Worm (Caenorhabditis elegans) whole organism, young adult: ENCODE results near the gene nhr-166.

ENCODE experiments used
- B0035.1 ChIP-seq: sonication (generic microtip); optimal IDR thresholded peaks from 2 replicates; lab custom pipeline; 2016; ENCODE audit warnings: missing genetic modification characterization, mild to moderate bottlenecking, missing compliant biosample characterization, missing genotype, missing genetic modification reagents
- B0261.1 ChIP-seq: sonication (generic microtip); optimal IDR thresholded peaks from 2 replicates; lab custom pipeline; 2016; ENCODE audit warnings: mild to moderate bottlenecking, missing genetic modification characterization, moderate library complexity, missing compliant biosample characterization
- D2030.7 ChIP-seq: fragments of 200-800 bp; sonication (Bioruptor generic); IDR thresholded peaks from 2 replicates; pipeline ENCODE4 v1.3.6; 2022; ENCODE audit warnings: missing genetic modification reagents, missing genetic modification characterization, missing compliant biosample characterization
- F22D6.2 ChIP-seq: sonication (generic microtip); optimal IDR thresholded peaks from 2 replicates; lab custom pipeline; 2016; ENCODE audit warnings: mild to moderate bottlenecking, missing genetic modification characterization, missing compliant biosample characterization
- F23B12.7 ChIP-seq: sonication (generic microtip); optimal IDR thresholded peaks from 2 replicates; lab custom pipeline; 2017; ENCODE audit warnings: missing genetic modification characterization, mild to moderate bottlenecking, missing compliant biosample characterization, antibody characterized with exemption, moderate library complexity; ENCODE audit not compliant: insufficient read depth
- F57A8.1 ChIP-seq: fragments of 200-800 bp; sonication (Bioruptor generic); optimal IDR thresholded peaks from 2 replicates; lab custom pipeline; 2018; ENCODE audit warnings: mild to moderate bottlenecking, missing genetic modification characterization, moderate library complexity, missing compliant biosample characterization
- K12H6.12 ChIP-seq: fragments of 200-800 bp; sonication (Bioruptor generic); optimal IDR thresholded peaks from 2 replicates; lab custom pipeline; 2018; ENCODE audit warnings: mild to moderate bottlenecking, missing genetic modification characterization, missing compliant biosample characterization
- T26A5.8 ChIP-seq: sonication (generic microtip); optimal IDR thresholded peaks from 2 replicates; lab custom pipeline; 2016; ENCODE audit warnings: missing genetic modification characterization, missing compliant biosample characterization
- Y53F4B.3 ChIP-seq: fragments of 200-800 bp; sonication (Bioruptor generic); IDR thresholded peaks from 2 replicates; pipeline ENCODE4 v1.3.6; 2022; ENCODE audit warnings: missing genetic modification reagents, missing genetic modification characterization, missing compliant biosample characterization
- Y53G8AR.9 ChIP-seq: fragments of 200-800 bp; sonication (Bioruptor generic); conservative IDR thresholded peaks from 2 replicates; pipeline ENCODE4 v1.3.6; 2022; ENCODE audit warnings: missing genetic modification reagents, missing genetic modification characterization, missing compliant biosample characterization
- Y56A3A.18 ChIP-seq: fragments of 200-800 bp; sonication (Bioruptor generic); IDR thresholded peaks from 2 replicates; pipeline ENCODE4 v1.3.6; 2022; ENCODE audit warnings: missing genetic modification reagents, missing genetic modification characterization, missing compliant biosample characterization
- ZK185.1 ChIP-seq: sonication (generic microtip); optimal IDR thresholded peaks from 2 replicates; lab custom pipeline; 2016; ENCODE audit warnings: mild to moderate bottlenecking, missing genetic modification characterization, missing compliant biosample characterization; ENCODE audit not compliant: poor library complexity, severe bottlenecking
- akir-1 ChIP-seq: fragments of 200-800 bp; sonication (Bioruptor generic); optimal IDR thresholded peaks from 2 replicates; lab custom pipeline; 2018; ENCODE audit warnings: mild to moderate bottlenecking, missing genetic modification characterization, moderate library complexity, missing compliant biosample characterization
- attf-3 ChIP-seq: fragments of 200-800 bp; sonication (Bioruptor generic); conservative IDR thresholded peaks from 2 replicates; pipeline ENCODE4 v1.3.6; 2022; ENCODE audit warnings: missing genetic modification reagents, missing genetic modification characterization, missing compliant biosample characterization
- bed-1 ChIP-seq: fragments of 200-800 bp; sonication (Bioruptor generic); IDR thresholded peaks from 2 replicates; pipeline ENCODE4 v1.3.6; 2022; ENCODE audit warnings: missing genetic modification reagents, missing genetic modification characterization, missing compliant biosample characterization
- ceh-27 ChIP-seq: fragments of 200-800 bp; sonication (Bioruptor generic); optimal IDR thresholded peaks from 2 replicates; lab custom pipeline; 2018; ENCODE audit warnings: mild to moderate bottlenecking, missing genetic modification characterization, moderate library complexity, missing compliant biosample characterization
- ceh-91 ChIP-seq: fragments of 200-800 bp; sonication (Bioruptor generic); IDR thresholded peaks from 2 replicates; pipeline ENCODE4 v1.3.6; 2022; ENCODE audit warnings: missing genetic modification reagents, missing genetic modification characterization, missing compliant biosample characterization
- hmg-1.2 ChIP-seq: fragments of 200-800 bp; sonication (Bioruptor generic); IDR thresholded peaks from 2 replicates; pipeline ENCODE4 v1.3.6; 2022; ENCODE audit warnings: missing genetic modification reagents, missing genetic modification characterization, missing compliant biosample characterization
- hsf-1 ChIP-seq: fragments of 200-800 bp; sonication (Bioruptor generic); IDR thresholded peaks from 2 replicates; pipeline ENCODE4 v1.3.6; 2022; ENCODE audit warnings: missing genetic modification reagents, missing genetic modification characterization, missing compliant biosample characterization
- lag-1 ChIP-seq: fragments of 200-800 bp; sonication (Bioruptor generic); IDR thresholded peaks from 2 replicates; pipeline ENCODE4 v1.3.6; 2022; ENCODE audit warnings: missing genetic modification reagents, missing genetic modification characterization, missing compliant biosample characterization
- let-526 ChIP-seq: fragments of 200-800 bp; sonication (Bioruptor generic); IDR thresholded peaks from 2 replicates; pipeline ENCODE4 v1.3.6; 2022; ENCODE audit warnings: missing genetic modification reagents, missing genetic modification characterization, missing compliant biosample characterization
- lsy-27 ChIP-seq: sonication (generic microtip); optimal IDR thresholded peaks from 2 replicates; lab custom pipeline; 2017; ENCODE audit warnings: missing genetic modification characterization, mild to moderate bottlenecking, missing compliant biosample characterization, antibody characterized with exemption, missing genotype, borderline replicate concordance; ENCODE audit not compliant: insufficient read depth
- madf-10 ChIP-seq: sonication (generic microtip); optimal IDR thresholded peaks from 2 replicates; lab custom pipeline; 2016; ENCODE audit warnings: mild to moderate bottlenecking, missing genetic modification characterization, missing compliant biosample characterization
- madf-6 ChIP-seq: fragments of 200-800 bp; sonication (Bioruptor generic); IDR thresholded peaks from 2 replicates; pipeline ENCODE4 v1.3.6; 2022; ENCODE audit warnings: missing genetic modification reagents, missing genetic modification characterization, missing compliant biosample characterization
- nfya-1 ChIP-seq: sonication (generic microtip); optimal IDR thresholded peaks from 2 replicates; lab custom pipeline; 2017; ENCODE audit warnings: antibody characterized with exemption, missing compliant biosample characterization, missing genetic modification characterization, borderline replicate concordance; ENCODE audit not compliant: insufficient read depth
- nfya-2 ChIP-seq: fragments of 200-800 bp; sonication (Bioruptor generic); IDR thresholded peaks from 2 replicates; pipeline ENCODE4 v1.3.6; 2022; ENCODE audit warnings: missing genetic modification reagents, missing genetic modification characterization, missing compliant biosample characterization
- nhr-120 ChIP-seq: fragments of 200-800 bp; sonication (Bioruptor generic); IDR thresholded peaks from 2 replicates; pipeline ENCODE4 v1.3.6; 2022; ENCODE audit warnings: missing genetic modification characterization, missing compliant biosample characterization
- rec-8 ChIP-seq, 2 experiments: sonication (generic microtip); optimal IDR thresholded peaks; 2 replicates each; lab custom pipeline; 2016; ENCODE audit warnings: mild to moderate bottlenecking in 2 of 2, missing genetic modification characterization in 2 of 2, missing genetic modification reagents in 2 of 2, missing genotype in 2 of 2, missing biosample characterization in 1 of 2, missing compliant biosample characterization in 1 of 2, moderate library complexity in 1 of 2
- repo-1 ChIP-seq: sonication (generic microtip); optimal IDR thresholded peaks from 2 replicates; lab custom pipeline; 2017; ENCODE audit warnings: mild to moderate bottlenecking, missing genetic modification characterization, missing compliant biosample characterization
- sea-2 ChIP-seq: fragments of 200-800 bp; sonication (Bioruptor generic); IDR thresholded peaks from 2 replicates; pipeline ENCODE4 v1.3.6; 2022; ENCODE audit warnings: missing genetic modification characterization, missing compliant biosample characterization
- snpc-4 ChIP-seq, 5 experiments: fragments of 150-350 bp in 1 of 5; sonication (generic microtip) in 4 of 5; optimal IDR thresholded peaks; 2 replicates each; lab custom pipeline; 2014 to 2018; ENCODE audit warnings: missing genetic modification characterization in 5 of 5, missing biosample characterization in 3 of 5, antibody characterized with exemption in 2 of 5, mild to moderate bottlenecking in 2 of 5, missing compliant biosample characterization in 2 of 5, missing genotype in 2 of 5, moderate library complexity in 2 of 5, missing genetic modification reagents in 1 of 5
- tbp1 ChIP-seq: fragments of 200-800 bp; sonication (Bioruptor generic); optimal IDR thresholded peaks from 2 replicates; lab custom pipeline; 2018; ENCODE audit warnings: mild to moderate bottlenecking, missing genetic modification characterization, missing compliant biosample characterization
- unc-130 ChIP-seq: sonication (generic microtip); optimal IDR thresholded peaks from 2 replicates; lab custom pipeline; 2016; ENCODE audit warnings: missing genetic modification reagents, missing genetic modification characterization, missing compliant biosample characterization
- zim-3 ChIP-seq: sonication (generic microtip); optimal IDR thresholded peaks from 2 replicates; lab custom pipeline; 2017; ENCODE audit warnings: mild to moderate bottlenecking, missing genetic modification characterization, moderate library complexity, missing compliant biosample characterization
- ztf-18 ChIP-seq: sonication (generic microtip); optimal IDR thresholded peaks from 2 replicates; lab custom pipeline; 2016; ENCODE audit warnings: missing genotype, mild to moderate bottlenecking, missing genetic modification characterization, missing compliant biosample characterization

nhr-166 gene

DNA sequence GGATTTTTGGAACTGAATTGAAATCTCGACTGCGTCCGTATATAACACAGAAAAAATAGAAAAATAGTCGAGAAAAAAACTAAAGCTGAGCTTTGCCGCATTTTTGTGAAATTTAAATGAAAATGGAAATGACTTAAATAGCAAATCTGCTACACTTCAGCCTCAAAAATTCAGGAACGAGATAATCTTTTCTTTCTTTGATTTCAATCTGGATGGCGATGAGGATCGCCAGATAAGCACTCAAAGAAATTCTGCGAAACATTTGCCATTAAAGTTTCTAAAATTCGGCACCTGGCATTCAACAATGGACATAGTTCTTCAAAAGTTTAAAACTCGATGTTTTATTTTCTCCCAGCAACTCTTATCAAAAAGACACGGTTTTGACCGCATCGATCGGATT is 36.7 kb upstream of the nhr-166 start, which contains the start of the genes C17A2.7 and C17A2.3:
TSS of gene C17A2.7 (minus strand) at position 101 of the 400 bp plus-strand sequence.
TSS of gene C17A2.3 (plus strand) at position 305 of the 400 bp plus-strand sequence.
- TF ChIP-seq let-526 (GFP tag; lab: Robert Waterston, UW) (no peak), ztf-18 (tag; lab: Kevin White, UChicago) (no peak), Y56A3A.18 (GFP tag; lab: Robert Waterston, UW) (no peak), lag-1 (no peak), hmg-1.2 (GFP tag; lab: Robert Waterston, UW) (no peak), snpc-4 (GFP tag; optimal IDR thresholded peaks at IDR 0.05; lab: Kevin White, UChicago) (no peak), snpc-4 (tag; optimal IDR thresholded peaks at IDR 0.05; lab: Kevin White, UChicago) (no peak), madf-6 (GFP tag; lab: Robert Waterston, UW) (no peak), B0261.1 (tag; lab: Kevin White, UChicago) (no peak)

DNA sequence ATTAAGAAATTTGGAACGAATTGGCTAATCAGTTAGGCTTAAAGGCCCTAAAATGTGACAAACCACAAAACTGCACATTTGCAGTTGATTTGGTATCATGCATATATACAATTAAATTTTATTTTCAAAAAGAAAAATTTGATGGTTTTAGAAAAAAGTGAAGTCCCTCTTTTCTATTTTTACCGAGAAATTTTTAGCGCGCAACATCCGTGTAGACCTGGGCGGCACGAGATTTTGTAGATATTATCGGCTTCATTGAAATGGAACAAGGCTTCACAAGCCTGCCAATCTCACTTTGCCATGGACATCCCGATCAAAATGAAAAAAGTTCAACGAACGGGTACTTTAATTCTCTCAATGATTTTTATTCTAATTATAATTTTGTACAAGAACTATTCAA is 34.0 kb upstream of the nhr-166 start, which contains the start of gene C17A2.2:
TSS of gene C17A2.2 (plus strand) at position 301 of the 400 bp plus-strand sequence.
- TF ChIP-seq unc-130 (no peak), K12H6.12 (no peak), repo-1 (no peak), attf-3 (GFP tag; lab: Robert Waterston, UW) (no peak), Y53G8AR.9 (GFP tag; lab: Robert Waterston, UW) (no peak), ceh-27 (no peak), Y56A3A.18 (GFP tag; lab: Robert Waterston, UW) (no peak)

DNA sequence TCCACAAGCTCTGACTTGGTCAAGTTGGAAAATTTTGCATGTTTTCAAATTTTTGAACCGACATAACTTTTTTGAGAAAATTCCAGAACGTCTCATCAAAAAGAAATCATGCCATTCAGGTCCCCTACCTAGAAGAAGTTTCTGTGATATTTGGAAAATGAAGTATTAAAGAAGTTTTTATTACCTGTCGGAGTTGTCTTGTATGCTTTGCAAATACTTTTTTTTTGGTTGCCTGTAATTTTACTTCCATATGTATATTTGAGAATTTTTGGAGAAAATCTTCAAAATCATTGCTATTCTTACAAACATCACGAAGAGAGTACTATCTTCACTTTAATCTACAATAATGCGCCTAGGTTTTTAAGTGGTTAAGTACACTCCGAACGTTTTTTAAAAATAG is 29.4 kb upstream of the nhr-166 start, which contains the start of gene nhr-72:
TSS of gene nhr-72 (minus strand) at position 101 of the 400 bp plus-strand sequence.
- TF ChIP-seq Y53F4B.3 (GFP tag; lab: Robert Waterston, UW) (no peak), tbp1 (GFP tag; lab: Kevin White, UChicago) (no peak), hsf-1 (no peak), T26A5.8 (no peak), nhr-120 (GFP tag; lab: Robert Waterston, UW) (no peak), lsy-27 (tag; lab: Kevin White, UChicago) (no peak), sea-2 (GFP tag; lab: Robert Waterston, UW) (no peak), nfya-1 (no peak), akir-1 (GFP tag; lab: Kevin White, UChicago) (no peak), F22D6.2 (tag; lab: Kevin White, UChicago) (no peak), B0035.1 (no peak), ZK185.1 (tag; lab: Kevin White, UChicago) (no peak), snpc-4 (GFP tag; optimal IDR thresholded peaks at IDR 0.05; lab: Kevin White, UChicago) (no peak), snpc-4 (tag; optimal IDR thresholded peaks at IDR 0.05; lab: Kevin White, UChicago) (no peak), F57A8.1 (GFP tag; lab: Kevin White, UChicago) (no peak), ceh-91 (GFP tag; lab: Robert Waterston, UW) (no peak), F23B12.7 (no peak), madf-10 (tag; lab: Kevin White, UChicago) (no peak), rec-8 (tag; optimal IDR thresholded peaks at IDR 0.05; lab: Kevin White, UChicago) (no peak), zim-3 (tag; lab: Kevin White, UChicago) (no peak), bed-1 (no peak)

DNA sequence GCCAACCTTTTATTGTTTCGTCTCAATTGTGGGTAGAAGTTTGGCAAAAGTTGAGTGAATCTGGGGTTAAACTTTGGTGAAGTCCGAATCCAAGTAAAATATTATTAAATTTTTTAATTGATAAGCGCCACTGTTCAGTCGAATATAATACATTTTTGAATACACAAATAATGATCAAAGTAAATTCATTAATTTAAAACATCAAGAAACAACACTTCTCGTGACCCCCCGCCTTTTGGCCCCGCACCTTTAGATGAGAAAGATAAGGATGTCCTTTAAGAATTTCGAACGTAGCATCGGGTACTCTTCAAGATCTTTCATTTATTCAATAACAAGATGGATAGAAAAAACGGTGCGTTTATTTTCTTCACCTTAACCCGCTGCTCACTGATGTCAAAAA is 27.4 kb upstream of the nhr-166 start, which contains the start of gene nhr-257:
TSS of gene nhr-257 (plus strand) at position 301 of the 400 bp plus-strand sequence.
- TF ChIP-seq Y53G8AR.9 (GFP tag; lab: Robert Waterston, UW) = no peak
- TF ChIP-seq D2030.7 = no peak
- TF ChIP-seq nfya-2 (GFP tag; lab: Robert Waterston, UW) = no peak
